Worm (Caenorhabditis elegans): ENCODE measurements around the gene C55A6.10.
"Not testable (repeated sequence)": the region's sequence is repeated elsewhere in the genome, so short reads cannot be mapped to it uniquely, and the experiment has no call there.

DNA sequence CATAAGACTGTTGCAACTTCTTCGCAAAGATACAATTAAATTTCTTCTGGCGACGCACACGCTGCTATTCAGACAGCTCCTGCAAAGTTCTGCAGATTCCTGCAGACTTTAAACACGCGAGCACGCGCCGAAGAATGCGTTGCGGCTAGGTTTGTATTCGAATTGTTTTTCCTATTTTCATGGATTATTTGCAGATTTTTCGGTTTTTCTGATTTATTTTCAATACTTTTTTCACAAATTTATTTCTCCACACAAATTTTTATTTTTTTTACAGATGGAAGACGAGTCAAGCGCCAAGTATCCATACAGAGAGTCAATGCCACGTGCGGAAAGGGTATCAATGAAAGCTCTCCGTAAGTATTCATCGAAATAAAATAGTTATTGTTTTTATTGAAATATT, 29.5 kb upstream of the C55A6.10 start, which contains the start of gene T11F9.7:
- TF ChIP-seq him-1, dao-5, W03F9.2 (tag; optimal IDR thresholded peaks at IDR 0.05): not testable (repeated sequence)
